Worm (Caenorhabditis elegans): ENCODE data around the gene alkb-1.
"Not testable (repeated sequence)": the region's sequence is repeated elsewhere in the genome, so short reads cannot be mapped to it uniquely, and the experiment has no call there.

DNA sequence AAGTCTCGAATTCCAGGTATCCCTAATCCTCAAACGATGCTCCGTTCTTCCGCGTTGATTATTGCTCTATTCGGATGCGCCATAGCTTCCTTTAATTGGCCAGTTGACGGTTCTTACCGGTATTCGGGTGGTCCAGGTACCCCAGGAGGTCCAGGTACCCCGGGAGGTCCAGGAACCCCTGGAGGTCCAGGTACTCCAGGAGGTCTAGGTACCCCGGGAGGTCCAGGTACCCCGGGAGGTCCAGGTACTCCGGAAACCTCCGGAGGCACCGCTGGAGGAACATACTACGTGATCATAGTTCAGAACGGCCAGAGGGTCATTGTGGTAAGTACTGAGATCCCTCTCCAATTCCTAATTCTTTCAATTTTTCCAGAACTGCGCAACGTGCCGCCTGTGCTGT is 55.5 kb downstream of the alkb-1 start, which contains the start of gene Y51H7C.1:
- TF ChIP-seq scrt-1 (GFP tag; IDR thresholded peaks at IDR 0.05); aly-1 (tag; optimal IDR thresholded peaks at IDR 0.05); ceh-36 (tag; optimal IDR thresholded peaks at IDR 0.05); hnd-1 (tag; optimal IDR thresholded peaks at IDR 0.05); ama-1 (optimal IDR thresholded peaks at IDR 0.05); tra-4 (tag; optimal IDR thresholded peaks at IDR 0.05); pes-1 (GFP tag; IDR thresholded peaks at IDR 0.05); F13C5.2 (tag; optimal IDR thresholded peaks at IDR 0.05); ets-7 (tag; optimal IDR thresholded peaks at IDR 0.05); sea-1 (GFP tag; conservative IDR thresholded peaks at IDR 0.05); flt-1 (GFP tag; IDR thresholded peaks at IDR 0.05): not testable (repeated sequence)

All from whole organism, early embryonic.